Fruit fly (Drosophila melanogaster): ENCODE measurements around the gene HP6.

dm6 chr2L:4567219-4567618, 10.8 kb downstream of the HP6 start:
- TF ChIP-seq CG7556 (GFP tag; optimal IDR thresholded peaks at IDR 0.05) (no peak), cas (GFP tag; IDR thresholded peaks at IDR 0.05) (no peak), h (optimal IDR thresholded peaks at IDR 0.05) (no peak), ab (GFP tag; optimal IDR thresholded peaks at IDR 0.05) (no peak), GATAe (GFP tag; conservative IDR thresholded peaks at IDR 0.05) (no peak), onecut (GFP tag; IDR thresholded peaks at IDR 0.05) (no peak), Lpt (GFP tag; optimal IDR thresholded peaks at IDR 0.05) (no peak), Hr39 (optimal IDR thresholded peaks at IDR 0.05) (no peak), CG3163 (GFP tag; optimal IDR thresholded peaks at IDR 0.05) (no peak)
